Worm (Caenorhabditis elegans) whole organism, L1 larva: ENCODE data around the gene nspg-12.
A peak's percentile ranks its signal among the peaks of the same experiment; 100 is the strongest.

Source experiments
- alr-1 ChIP-seq: fragments of 200-800 bp; sonication (Bioruptor generic); optimal IDR thresholded peaks from 2 replicates; lab custom pipeline; 2018; ENCODE audit warnings: borderline replicate concordance, mild to moderate bottlenecking, missing genetic modification characterization, missing compliant biosample characterization
- aly-2 ChIP-seq: fragments of 150-350 bp; optimal IDR thresholded peaks from 2 replicates; lab custom pipeline; 2014; ENCODE audit warnings: missing biosample characterization, missing genetic modification characterization
- efl-1 ChIP-seq, 4 experiments: fragments of 150-350 bp; optimal IDR thresholded peaks in 3 of 4; peaks in 1 of 4; 1 replicate in 1 of 4; 2 replicates in 3 of 4; lab custom pipeline; 2014; ENCODE audit warnings: missing biosample characterization in 2 of 4, missing genetic modification characterization in 2 of 4, missing genetic modification reagents in 2 of 4
- fos-1 ChIP-seq: fragments of 150-350 bp; optimal IDR thresholded peaks from 2 replicates; lab custom pipeline; 2014; ENCODE audit warnings: missing biosample characterization, missing genetic modification characterization
- lin-13 ChIP-seq: fragments of 150-350 bp; optimal IDR thresholded peaks from 2 replicates; lab custom pipeline; 2014; ENCODE audit warnings: missing biosample characterization, missing genetic modification reagents, missing genetic modification characterization
- nhr-77 ChIP-seq: fragments of 150-350 bp; optimal IDR thresholded peaks from 2 replicates; lab custom pipeline; 2014; ENCODE audit warnings: missing biosample characterization, missing genetic modification characterization
- snu-23 ChIP-seq: sonication (generic microtip); optimal IDR thresholded peaks from 2 replicates; lab custom pipeline; 2016; ENCODE audit warnings: missing genetic modification characterization, missing compliant biosample characterization
- unc-130 ChIP-seq: fragments of 150-350 bp; optimal IDR thresholded peaks from 2 replicates; lab custom pipeline; 2017; ENCODE audit warnings: missing biosample characterization, missing genetic modification characterization, inconsistent platforms

ce11 chrX:5244041-5244440, 13.1 kb upstream of the nspg-12 start, which contains the start of gene Y34B4A.7:
- peak; percentile 80 for TF ChIP-seq snu-23 (GFP tag; lab: Kevin White, UChicago)
- TF ChIP-seq efl-1 (optimal IDR thresholded peaks at IDR 0.05; lab: Kevin White, UChicago), result peak; percentile 40 to 51
- TF ChIP-seq efl-1 (GFP tag; optimal IDR thresholded peaks at IDR 0.05 in 1 of 2; lab: Kevin White, UChicago), result peak; percentile 45 to 95
- TF ChIP-seq alr-1, result no peak
- peak; percentile 51 for TF ChIP-seq lin-13 (GFP tag; lab: Kevin White, UChicago)
- no peak for TF ChIP-seq fos-1 (tag; lab: Kevin White, UChicago)
- no peak for TF ChIP-seq nhr-77 (tag; lab: Kevin White, UChicago)
- TF ChIP-seq unc-130, result peak; percentile 27
- no peak for TF ChIP-seq aly-2 (tag; lab: Kevin White, UChicago)
